Worm (Caenorhabditis elegans) whole organism, L3 larva: ENCODE data around the gene wrk-1.

ENCODE experiments used
- ceh-28 ChIP-seq: fragments of 150-350 bp; optimal IDR thresholded peaks from 2 replicates; lab custom pipeline; 2014; ENCODE audit warnings: missing biosample characterization, missing genetic modification reagents, missing genetic modification characterization
- unc-62 ChIP-seq: fragments of 150-350 bp; sonication (generic microtip); optimal IDR thresholded peaks from 4 replicates; lab custom pipeline; 2014; ENCODE audit warnings: missing biosample characterization, missing genetic modification reagents, missing genetic modification characterization

- TF ChIP-seq ceh-28 (tag; lab: Kevin White, UChicago) = no peak
- TF ChIP-seq unc-62 (GFP tag; lab: Kevin White, UChicago) = no peak
These were observed at the start of gene wrk-1 for ce11 chrX:8392539-8392996.
